Worm (Caenorhabditis elegans) whole organism, L1 larva: Measurements from ENCODE around the gene ceh-60.

Experiments used
- alr-1 ChIP-seq: fragments of 200-800 bp; sonication (Bioruptor generic); optimal IDR thresholded peaks from 2 replicates; lab custom pipeline; 2018; ENCODE audit warnings: borderline replicate concordance, mild to moderate bottlenecking, missing genetic modification characterization, missing compliant biosample characterization
- ceh-63 ChIP-seq: fragments of 200-800 bp; sonication (Bioruptor generic); optimal IDR thresholded peaks from 2 replicates; lab custom pipeline; 2018; ENCODE audit warnings: mild to moderate bottlenecking, missing genetic modification characterization, missing compliant biosample characterization
- dpl-1 ChIP-seq, 3 experiments: fragments of 150-350 bp in 2 of 3; sonication (generic microtip) in 1 of 3; optimal IDR thresholded peaks; 2 replicates each; lab custom pipeline; 2014 to 2017; ENCODE audit warnings: missing biosample characterization in 3 of 3, missing genetic modification characterization in 3 of 3, missing genetic modification reagents in 3 of 3
- dsc-1 ChIP-seq: sonication (generic microtip); optimal IDR thresholded peaks from 2 replicates; lab custom pipeline; 2016; ENCODE audit warnings: mild to moderate bottlenecking, missing genetic modification characterization, missing compliant biosample characterization
- efl-1 ChIP-seq, 4 experiments: fragments of 150-350 bp; optimal IDR thresholded peaks in 3 of 4; peaks in 1 of 4; 1 replicate in 1 of 4; 2 replicates in 3 of 4; lab custom pipeline; 2014; ENCODE audit warnings: missing biosample characterization in 2 of 4, missing genetic modification characterization in 2 of 4, missing genetic modification reagents in 2 of 4
- elt-2 ChIP-seq: sonication (generic microtip); optimal IDR thresholded peaks from 2 replicates; lab custom pipeline; 2016; ENCODE audit warnings: missing genetic modification characterization, mild to moderate bottlenecking, inconsistent platforms, missing compliant biosample characterization, missing genetic modification reagents
- elt-3 ChIP-seq, 6 experiments: fragments of 150-350 bp in 1 of 6; sonication (generic microtip); optimal IDR thresholded peaks; 2 replicates each; lab custom pipeline; 2017 to 2018; ENCODE audit warnings: missing biosample characterization in 6 of 6, missing genetic modification characterization in 6 of 6, inconsistent platforms in 1 of 6
- fkh-10 ChIP-seq: sonication (generic microtip); optimal IDR thresholded peaks from 2 replicates; lab custom pipeline; 2017; ENCODE audit warnings: missing biosample characterization, missing genetic modification reagents, missing genetic modification characterization
- hpl-2 ChIP-seq: fragments of 150-350 bp; optimal IDR thresholded peaks from 2 replicates; lab custom pipeline; 2014; ENCODE audit warnings: missing biosample characterization, missing genetic modification reagents, missing genetic modification characterization
- irx-1 ChIP-seq: sonication (generic microtip); optimal IDR thresholded peaks from 2 replicates; lab custom pipeline; 2016; ENCODE audit warnings: missing genetic modification characterization, missing compliant biosample characterization
- isw-1 ChIP-seq: fragments of 200-800 bp; sonication (Bioruptor generic); IDR thresholded peaks from 2 replicates; pipeline ENCODE4 v1.3.6; 2022; ENCODE audit warnings: missing genetic modification characterization, missing compliant biosample characterization
- lin-35 ChIP-seq, 2 experiments: fragments of 150-350 bp; optimal IDR thresholded peaks; 2 replicates each; lab custom pipeline; 2014; ENCODE audit warnings: missing biosample characterization in 2 of 2, missing genetic modification characterization in 2 of 2, missing genetic modification reagents in 2 of 2
- nhr-11 ChIP-seq: fragments of 150-350 bp; optimal IDR thresholded peaks from 2 replicates; lab custom pipeline; 2014; ENCODE audit warnings: missing biosample characterization, missing genetic modification characterization
- nhr-28 ChIP-seq: fragments of 150-350 bp; optimal IDR thresholded peaks from 2 replicates; lab custom pipeline; 2014; ENCODE audit warnings: missing biosample characterization, missing genetic modification characterization
- rnt-1 ChIP-seq: sonication (generic microtip); optimal IDR thresholded peaks from 2 replicates; lab custom pipeline; 2016; ENCODE audit warnings: mild to moderate bottlenecking, missing genetic modification characterization, moderate library complexity, missing compliant biosample characterization
- snu-23 ChIP-seq: sonication (generic microtip); optimal IDR thresholded peaks from 2 replicates; lab custom pipeline; 2016; ENCODE audit warnings: missing genetic modification characterization, missing compliant biosample characterization
- sox-4 ChIP-seq: sonication (generic microtip); optimal IDR thresholded peaks from 2 replicates; lab custom pipeline; 2016; ENCODE audit warnings: missing genetic modification characterization, missing compliant biosample characterization
- unc-62 ChIP-seq: fragments of 150-350 bp; optimal IDR thresholded peaks from 2 replicates; lab custom pipeline; 2014; ENCODE audit warnings: missing biosample characterization, missing genetic modification reagents, missing genetic modification characterization
- unc-86 ChIP-seq: sonication (generic microtip); optimal IDR thresholded peaks from 2 replicates; lab custom pipeline; 2016; ENCODE audit warnings: missing genetic modification characterization, missing compliant biosample characterization
- zip-4 ChIP-seq: fragments of 200-800 bp; sonication (Bioruptor generic); optimal IDR thresholded peaks from 2 replicates; lab custom pipeline; 2018; ENCODE audit warnings: mild to moderate bottlenecking, missing genetic modification characterization, moderate library complexity, missing compliant biosample characterization

Gene ceh-60

ce11 chrX:6476540-6476939 is 53.4 kb downstream of the ceh-60 start, which contains the start of gene C15B12.1:
Gene C15B12.1, plus strand, starts transcription at chrX:6476810.
- TF ChIP-seq elt-3 (tag; optimal IDR thresholded peaks at IDR 0.05; lab: Kevin White, UChicago) (peak in 1 of 6 experiments; percentile 9), nhr-28 (tag; lab: Kevin White, UChicago) (no peak), unc-86 (tag; lab: Kevin White, UChicago) (no peak), lin-35 (GFP tag; optimal IDR thresholded peaks at IDR 0.05; lab: Kevin White, UChicago) (no peak), sox-4 (no peak), rnt-1 (tag; lab: Kevin White, UChicago) (no peak), hpl-2 (GFP tag; lab: Kevin White, UChicago) (no peak), snu-23 (GFP tag; lab: Kevin White, UChicago) (no peak), isw-1 (GFP tag; lab: Robert Waterston, UW) (no peak), elt-2 (peak; percentile 82), nhr-11 (tag; lab: Kevin White, UChicago) (no peak), ceh-63 (GFP tag; lab: Kevin White, UChicago) (no peak)
- TF ChIP-seq, all 84 proteins: peak for 2

ce11 chrX:6473698-6474314 is 56.1 kb downstream of the ceh-60 start, which contains the start of the genes C15B12.4 and C15B12.8:
Gene C15B12.4, minus strand, starts transcription at chrX:6473748.
Gene C15B12.8, plus strand, starts transcription at chrX:6474264.
- no peak for TF ChIP-seq fkh-10 (GFP tag; lab: Kevin White, UChicago)
- TF ChIP-seq zip-4 (GFP tag; lab: Kevin White, UChicago), result no peak
- TF ChIP-seq dpl-1 (GFP tag; optimal IDR thresholded peaks at IDR 0.05; lab: Kevin White, UChicago), result no peak
- no peak for TF ChIP-seq efl-1 (optimal IDR thresholded peaks at IDR 0.05; lab: Kevin White, UChicago)
- peak in 1 of 2 experiments; percentile 12 for TF ChIP-seq efl-1 (GFP tag; optimal IDR thresholded peaks at IDR 0.05 in 1 of 2; lab: Kevin White, UChicago)
- TF ChIP-seq dsc-1 (tag; lab: Kevin White, UChicago), result peak; percentile 39
- TF ChIP-seq elt-3 (tag; optimal IDR thresholded peaks at IDR 0.05; lab: Kevin White, UChicago), result no peak
- no peak for TF ChIP-seq alr-1 (tag; lab: Kevin White, UChicago)
- no peak for TF ChIP-seq irx-1 (tag; lab: Kevin White, UChicago)
- TF ChIP-seq unc-62, result no peak
